Worm (Caenorhabditis elegans) whole organism, young adult: ENCODE data around the gene rga-3.
A peak's percentile ranks its signal among the peaks of the same experiment; 100 is the strongest.

Source experiments
- B0261.1 ChIP-seq: sonication (generic microtip); optimal IDR thresholded peaks from 2 replicates; lab custom pipeline; 2016; ENCODE audit warnings: mild to moderate bottlenecking, missing genetic modification characterization, moderate library complexity, missing compliant biosample characterization
- D2030.7 ChIP-seq: fragments of 200-800 bp; sonication (Bioruptor generic); IDR thresholded peaks from 2 replicates; pipeline ENCODE4 v1.3.6; 2022; ENCODE audit warnings: missing genetic modification reagents, missing genetic modification characterization, missing compliant biosample characterization
- F23B12.7 ChIP-seq: sonication (generic microtip); optimal IDR thresholded peaks from 2 replicates; lab custom pipeline; 2017; ENCODE audit warnings: missing genetic modification characterization, mild to moderate bottlenecking, missing compliant biosample characterization, antibody characterized with exemption, moderate library complexity; ENCODE audit not compliant: insufficient read depth
- T07F8.4 ChIP-seq: sonication (generic microtip); optimal IDR thresholded peaks from 2 replicates; lab custom pipeline; 2016; ENCODE audit warnings: mild to moderate bottlenecking, missing genetic modification characterization, moderate library complexity, missing compliant biosample characterization
- ama-1 ChIP-seq, 3 experiments: fragments of 150-350 bp in 1 of 3; sonication (generic microtip) in 2 of 3; optimal IDR thresholded peaks; 2 replicates each; lab custom pipeline; 2014 to 2018; ENCODE audit warnings: missing biosample characterization in 2 of 3, missing genetic modification characterization in 2 of 3, missing genetic modification reagents in 2 of 3
- atf-7 ChIP-seq: sonication (generic microtip); optimal IDR thresholded peaks from 2 replicates; lab custom pipeline; 2017; ENCODE audit warnings: mild to moderate bottlenecking, missing genetic modification characterization, missing compliant biosample characterization
- cebp-1 ChIP-seq, 2 experiments: fragments of 200-800 bp in 1 of 2; sonication (Bioruptor generic) in 1 of 2; sonication (generic microtip) in 1 of 2; IDR thresholded peaks in 1 of 2; optimal IDR thresholded peaks in 1 of 2; 2 replicates each; pipeline versions ENCODE4 v1.3.6 to Lab custom; 2017 to 2022; ENCODE audit warnings: missing compliant biosample characterization in 2 of 2, missing genetic modification characterization in 2 of 2, mild to moderate bottlenecking in 1 of 2, missing genetic modification reagents in 1 of 2, moderate library complexity in 1 of 2
- die-1 ChIP-seq: sonication (generic microtip); optimal IDR thresholded peaks from 2 replicates; lab custom pipeline; 2016; ENCODE audit warnings: missing genotype, mild to moderate bottlenecking, missing genetic modification characterization, missing compliant biosample characterization
- egl-18 ChIP-seq: fragments of 200-800 bp; sonication (Bioruptor generic); IDR thresholded peaks from 2 replicates; pipeline ENCODE4 v1.3.6; 2022; ENCODE audit warnings: missing genetic modification reagents, missing genetic modification characterization, missing compliant biosample characterization
- fkh-3 ChIP-seq: sonication (generic microtip); optimal IDR thresholded peaks from 2 replicates; lab custom pipeline; 2016; ENCODE audit warnings: mild to moderate bottlenecking, missing genetic modification characterization, missing compliant biosample characterization
- hmg-1.2 ChIP-seq: fragments of 200-800 bp; sonication (Bioruptor generic); IDR thresholded peaks from 2 replicates; pipeline ENCODE4 v1.3.6; 2022; ENCODE audit warnings: missing genetic modification reagents, missing genetic modification characterization, missing compliant biosample characterization
- lsy-27 ChIP-seq: sonication (generic microtip); optimal IDR thresholded peaks from 2 replicates; lab custom pipeline; 2017; ENCODE audit warnings: missing genetic modification characterization, mild to moderate bottlenecking, missing compliant biosample characterization, antibody characterized with exemption, missing genotype, borderline replicate concordance; ENCODE audit not compliant: insufficient read depth
- madf-3 ChIP-seq: fragments of 200-800 bp; sonication (Bioruptor generic); IDR thresholded peaks from 2 replicates; pipeline ENCODE4 v1.3.6; 2022; ENCODE audit warnings: missing genetic modification reagents, missing genetic modification characterization, missing compliant biosample characterization
- nhr-27 ChIP-seq: fragments of 200-800 bp; sonication (Bioruptor generic); optimal IDR thresholded peaks from 2 replicates; lab custom pipeline; 2018; ENCODE audit warnings: mild to moderate bottlenecking, missing genetic modification characterization, moderate library complexity, missing compliant biosample characterization
- nhr-80 ChIP-seq: sonication (generic microtip); optimal IDR thresholded peaks from 2 replicates; lab custom pipeline; 2016; ENCODE audit warnings: missing genetic modification characterization, missing compliant biosample characterization
- repo-1 ChIP-seq: sonication (generic microtip); optimal IDR thresholded peaks from 2 replicates; lab custom pipeline; 2017; ENCODE audit warnings: mild to moderate bottlenecking, missing genetic modification characterization, missing compliant biosample characterization
- unc-130 ChIP-seq: sonication (generic microtip); optimal IDR thresholded peaks from 2 replicates; lab custom pipeline; 2016; ENCODE audit warnings: missing genetic modification reagents, missing genetic modification characterization, missing compliant biosample characterization
- ztf-18 ChIP-seq: sonication (generic microtip); optimal IDR thresholded peaks from 2 replicates; lab custom pipeline; 2016; ENCODE audit warnings: missing genotype, mild to moderate bottlenecking, missing genetic modification characterization, missing compliant biosample characterization

The rga-3 gene

DNA sequence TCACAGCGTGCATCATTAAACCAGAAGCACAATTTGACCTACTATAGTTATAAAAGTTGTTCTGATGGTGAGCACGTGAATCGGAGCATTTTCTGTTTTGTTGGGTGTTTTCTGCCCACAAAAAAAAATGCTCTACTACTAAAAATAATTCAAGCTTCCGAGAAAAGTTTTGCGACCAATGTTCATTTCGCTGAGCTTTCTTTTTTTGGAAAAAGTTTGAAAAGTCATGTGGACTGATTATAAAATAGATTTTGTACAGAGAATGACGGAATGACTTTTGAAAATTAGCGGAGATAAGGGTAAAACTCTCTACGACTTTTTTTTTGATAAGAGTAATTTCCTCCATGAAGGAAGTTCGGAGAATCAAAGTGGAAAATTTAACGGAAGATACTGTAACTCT, 51.8 kb downstream of the rga-3 start:
- TF ChIP-seq ztf-18 (tag; lab: Kevin White, UChicago) (no peak), nhr-80 (tag; lab: Kevin White, UChicago) (peak; percentile 44)

DNA sequence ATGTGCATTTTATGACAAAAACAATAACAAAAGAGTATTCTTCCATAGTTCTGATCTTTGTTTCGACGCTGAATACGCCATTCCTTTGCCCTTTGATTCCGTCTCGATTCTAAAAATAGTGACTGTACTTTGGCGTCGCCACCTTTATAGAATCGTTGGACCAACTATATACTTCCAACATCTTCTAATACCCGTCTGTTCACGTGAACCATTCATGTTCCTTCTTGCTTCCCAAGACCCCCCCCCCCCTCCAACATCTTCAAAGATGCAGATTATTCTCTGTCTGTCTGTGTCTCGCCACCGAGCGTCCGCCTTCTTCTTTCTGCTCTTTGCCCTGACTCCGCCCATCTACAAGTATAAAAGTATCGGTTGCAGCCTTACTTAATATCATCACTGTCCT, 52.3 kb downstream of the rga-3 start:
- TF ChIP-seq lsy-27 (tag; lab: Kevin White, UChicago) (no peak), die-1 (no peak), T07F8.4 (tag; lab: Kevin White, UChicago) (no peak), cebp-1 (GFP tag; IDR thresholded peaks at IDR 0.05; lab: Robert Waterston, UW) (no peak), cebp-1 (tag; optimal IDR thresholded peaks at IDR 0.05; lab: Kevin White, UChicago) (no peak), hmg-1.2 (no peak), fkh-3 (tag; lab: Kevin White, UChicago) (no peak), B0261.1 (no peak)

DNA sequence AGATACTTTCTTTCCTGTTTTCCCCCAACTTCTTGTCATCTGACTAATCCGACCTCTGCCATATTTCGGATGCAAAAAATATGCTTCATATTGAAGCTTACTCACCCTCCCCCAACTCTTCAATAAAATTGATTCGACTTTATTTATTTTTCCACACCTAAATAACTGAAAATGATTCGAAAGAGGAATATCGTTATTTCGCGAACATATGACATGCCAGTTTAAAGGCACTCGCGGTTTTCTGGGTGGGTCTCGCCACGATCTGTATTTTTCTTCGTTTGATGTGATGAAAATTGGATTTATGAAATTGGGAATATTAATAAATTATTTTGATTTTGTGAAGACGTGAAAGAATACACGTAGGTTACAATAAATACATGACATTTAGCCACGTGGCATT, 53.9 kb downstream of the rga-3 start, which contains the start of gene F44E7.3:
F44E7.3 (plus strand) TSS at position 319 of the 400 bp plus-strand sequence.
- no peak for TF ChIP-seq egl-18 (GFP tag; lab: Robert Waterston, UW)
- 0 out of 2 replicates have a peak, but pooled peaks have one; percentile 24 for TF ChIP-seq madf-3 (GFP tag; lab: Robert Waterston, UW)
- TF ChIP-seq D2030.7 (GFP tag; lab: Robert Waterston, UW), result no peak
- TF ChIP-seq unc-130 (GFP tag; lab: Kevin White, UChicago), result no peak
- no peak for TF ChIP-seq repo-1 (tag; lab: Kevin White, UChicago)
- no peak for TF ChIP-seq atf-7 (tag; lab: Kevin White, UChicago)
- TF ChIP-seq ama-1 (optimal IDR thresholded peaks at IDR 0.05; lab: Kevin White, UChicago), result peak; percentile 27
- TF ChIP-seq ama-1 (GFP tag; optimal IDR thresholded peaks at IDR 0.05; lab: Kevin White, UChicago), result no peak
- no peak for TF ChIP-seq nhr-27 (tag; lab: Kevin White, UChicago)
- no peak for TF ChIP-seq lsy-27 (tag; lab: Kevin White, UChicago)
- TF ChIP-seq fkh-3 (tag; lab: Kevin White, UChicago), result no peak
- TF ChIP-seq die-1, result no peak
- TF ChIP-seq F23B12.7 (tag; lab: Kevin White, UChicago), result no peak
